Worm (Caenorhabditis elegans) whole organism, L3 larva: Measurements from ENCODE around the gene gphr-1.

Experiments
- lin-39 ChIP-seq: fragments of 150-350 bp; optimal IDR thresholded peaks from 2 replicates; lab custom pipeline; 2018; ENCODE audit warnings: missing biosample characterization, missing genetic modification reagents, missing genetic modification characterization
- nhr-76 ChIP-seq: fragments of 150-350 bp; sonication (generic microtip); optimal IDR thresholded peaks from 5 replicates; lab custom pipeline; 2014; ENCODE audit warnings: missing biosample characterization, missing genetic modification characterization

DNA sequence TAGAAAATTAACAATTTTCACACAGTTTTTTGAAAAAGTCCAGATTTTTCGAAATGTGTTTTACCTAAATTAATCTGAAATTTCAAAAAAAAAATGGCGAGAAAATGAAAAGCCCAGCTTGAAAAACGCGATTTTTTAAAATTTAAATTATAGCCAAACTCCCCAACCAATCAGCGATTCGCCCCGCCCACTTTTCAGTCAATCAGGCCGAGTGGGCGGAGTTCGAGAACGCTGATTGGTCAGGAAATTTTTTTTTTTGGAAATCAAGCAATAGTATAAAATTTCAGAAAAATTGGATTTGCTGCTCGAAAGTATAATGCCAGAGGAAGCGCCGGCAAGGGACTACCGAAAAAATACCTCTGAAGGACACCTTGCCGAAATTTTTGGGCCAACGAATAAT, 12.7 kb downstream of the gphr-1 start:
- TF ChIP-seq lin-39 (tag; lab: Kevin White, UChicago): no peak
- TF ChIP-seq nhr-76 (tag; lab: Kevin White, UChicago): no peak
